Worm (Caenorhabditis elegans) whole organism, young adult: ENCODE data around the gene Y57G7A.6.

Experiments
- D2030.7 ChIP-seq: fragments of 200-800 bp; sonication (Bioruptor generic); IDR thresholded peaks from 2 replicates; pipeline ENCODE4 v1.3.6; 2022; ENCODE audit warnings: missing genetic modification reagents, missing genetic modification characterization, missing compliant biosample characterization
- ama-1 ChIP-seq, 3 experiments: fragments of 150-350 bp in 1 of 3; sonication (generic microtip) in 2 of 3; optimal IDR thresholded peaks; 2 replicates each; lab custom pipeline; 2014 to 2018; ENCODE audit warnings: missing biosample characterization in 2 of 3, missing genetic modification characterization in 2 of 3, missing genetic modification reagents in 2 of 3
- attf-3 ChIP-seq: fragments of 200-800 bp; sonication (Bioruptor generic); conservative IDR thresholded peaks from 2 replicates; pipeline ENCODE4 v1.3.6; 2022; ENCODE audit warnings: missing genetic modification reagents, missing genetic modification characterization, missing compliant biosample characterization
- chd-7 ChIP-seq: sonication (generic microtip); optimal IDR thresholded peaks from 2 replicates; lab custom pipeline; 2016; ENCODE audit warnings: mild to moderate bottlenecking, missing genetic modification characterization, moderate library complexity, missing compliant biosample characterization
- nhr-179 ChIP-seq: sonication (generic microtip); optimal IDR thresholded peaks from 2 replicates; lab custom pipeline; 2016; ENCODE audit warnings: mild to moderate bottlenecking, missing genetic modification characterization, missing compliant biosample characterization

DNA sequence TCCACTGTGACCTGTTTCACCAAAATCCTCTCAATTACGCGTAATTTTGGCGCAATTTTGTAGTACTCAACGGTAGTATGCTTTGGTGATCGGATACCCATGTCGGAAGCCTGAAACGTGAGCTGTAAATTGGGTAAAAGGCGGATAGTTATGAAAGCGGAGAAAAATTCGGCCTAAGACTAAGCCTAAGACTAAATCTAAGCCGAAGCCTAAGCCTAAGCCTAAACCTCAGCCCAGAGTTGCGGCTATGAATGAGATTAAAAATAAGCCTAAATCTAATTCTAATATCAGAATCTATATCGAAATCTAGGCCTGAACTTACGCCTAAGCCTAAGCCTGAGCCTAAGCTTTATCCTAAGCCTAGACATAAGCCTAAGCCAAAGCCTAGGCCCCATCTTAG is 33.2 kb downstream of the Y57G7A.6 start, which contains the start of gene lin-42:
- TF ChIP-seq chd-7 (no peak), nhr-179 (tag; lab: Kevin White, UChicago) (no peak), attf-3 (no peak), D2030.7 (no peak), ama-1 (optimal IDR thresholded peaks at IDR 0.05; lab: Kevin White, UChicago) (no peak), ama-1 (GFP tag; optimal IDR thresholded peaks at IDR 0.05; lab: Kevin White, UChicago) (no peak)
